Fruit fly (Drosophila melanogaster): ENCODE results near the gene CG9396.

The CG9396 gene

dm6 chr3R:9563240-9563992, 8.0 kb downstream of the CG9396 start, which contains the start of the genes CG9393 and Vps45 (continued):
- peak; percentile 12 for TF ChIP-seq CG33213 (GFP tag; optimal IDR thresholded peaks at IDR 0.05)
- no peak for TF ChIP-seq ro (GFP tag; IDR thresholded peaks at IDR 0.05)
- peak; percentile 78 for TF ChIP-seq CG7928 (GFP tag; optimal IDR thresholded peaks at IDR 0.05)
- peak; percentile 73 for TF ChIP-seq rib (GFP tag; IDR thresholded peaks at IDR 0.05)
- TF ChIP-seq CG14050 (GFP tag; IDR thresholded peaks at IDR 0.05): no peak
- TF ChIP-seq Fer1 (GFP tag; optimal IDR thresholded peaks at IDR 0.05): peak; percentile 59
- peak; percentile 46 for TF ChIP-seq exex (tag; optimal IDR thresholded peaks at IDR 0.05)
- TF ChIP-seq CG18262 (tag; optimal IDR thresholded peaks at IDR 0.05): peak; percentile 53
- no peak for TF ChIP-seq CG10959 (GFP tag; IDR thresholded peaks at IDR 0.05)
- TF ChIP-seq CG17359 (tag; optimal IDR thresholded peaks at IDR 0.05): peak; percentile 41
- no peak for TF ChIP-seq peb (GFP tag; IDR thresholded peaks at IDR 0.05)
- peak; percentile 40; the same call in 1 of the 2 replicates for TF ChIP-seq CG7372 (GFP tag; IDR thresholded peaks at IDR 0.05)
- TF ChIP-seq fu2 (GFP tag; optimal IDR thresholded peaks at IDR 0.05): peak; percentile 71
- TF ChIP-seq CG14860 (GFP tag; IDR thresholded peaks at IDR 0.05; ENCODE audit: partially characterized antibody): peak; percentile 91
- TF ChIP-seq Ravus (GFP tag; IDR thresholded peaks at IDR 0.05): no peak; the same call in 1 of the 2 replicates
- TF ChIP-seq ind (GFP tag; optimal IDR thresholded peaks at IDR 0.05): peak; percentile 74
- 0 out of 3 replicates have a peak, but pooled peaks have one; percentile 23 for TF ChIP-seq croc (GFP tag; conservative IDR thresholded peaks at IDR 0.05)
- TF ChIP-seq CG1529 (GFP tag; optimal IDR thresholded peaks at IDR 0.05): no peak
- peak; percentile 87 for TF ChIP-seq tna (GFP tag; IDR thresholded peaks at IDR 0.05; ENCODE audit: partially characterized antibody)
- peak; percentile 93 for TF ChIP-seq inv (GFP tag; IDR thresholded peaks at IDR 0.05; ENCODE audit: partially characterized antibody)
- peak; percentile 49 for TF ChIP-seq nerfin-1 (tag; optimal IDR thresholded peaks at IDR 0.05)
- TF ChIP-seq Xbp1 (GFP tag; optimal IDR thresholded peaks at IDR 0.05): peak; percentile 71
- TF ChIP-seq sim (GFP tag; IDR thresholded peaks at IDR 0.05): no peak
- no peak for TF ChIP-seq yki (optimal IDR thresholded peaks at IDR 0.05)
- TF ChIP-seq CG17328 (GFP tag; IDR thresholded peaks at IDR 0.05): 0 out of 2 replicates have a peak, but pooled peaks have one; percentile 35
- TF ChIP-seq Vsx1 (GFP tag; optimal IDR thresholded peaks at IDR 0.05): no peak
- no peak for TF ChIP-seq CG8478 (optimal IDR thresholded peaks at IDR 0.05)
- peak; percentile 92 for TF ChIP-seq hbn (GFP tag; IDR thresholded peaks at IDR 0.05; ENCODE audit: partially characterized antibody)
- no peak for TF ChIP-seq cg (GFP tag; optimal IDR thresholded peaks at IDR 0.05)
- peak; percentile 5 for TF ChIP-seq CG17802 (tag; optimal IDR thresholded peaks at IDR 0.05)
- peak; percentile 35 for TF ChIP-seq CG3163 (GFP tag; optimal IDR thresholded peaks at IDR 0.05)
- TF ChIP-seq CG11085 (GFP tag; IDR thresholded peaks at IDR 0.05): peak; percentile 49; the same call in 1 of the 2 replicates
- TF ChIP-seq ems (GFP tag; optimal IDR thresholded peaks at IDR 0.05): peak; percentile 69
- no peak for TF ChIP-seq CG6654 (GFP tag; optimal IDR thresholded peaks at IDR 0.05)
- peak; percentile 57 for TF ChIP-seq CG7786 (GFP tag; optimal IDR thresholded peaks at IDR 0.05)
- no peak for TF ChIP-seq org-1 (GFP tag; optimal IDR thresholded peaks at IDR 0.05)
- TF ChIP-seq oc (tag; optimal IDR thresholded peaks at IDR 0.05): no peak
- peak; percentile 98 for TF ChIP-seq BEAF-32 (GFP tag; optimal IDR thresholded peaks at IDR 0.05)
- peak; percentile 89; the same call in 3 of the 4 replicates for TF ChIP-seq chinmo (GFP tag; IDR thresholded peaks at IDR 0.05; ENCODE audit: partially characterized antibody)
- no peak for TF ChIP-seq fd102C (GFP tag; optimal IDR thresholded peaks at IDR 0.05)
- no peak for TF ChIP-seq jigr1 (GFP tag; IDR thresholded peaks at IDR 0.05)
- peak; percentile 24 for TF ChIP-seq CG10209 (GFP tag; optimal IDR thresholded peaks at IDR 0.05)
- peak; percentile 59 for TF ChIP-seq kni (GFP tag; optimal IDR thresholded peaks at IDR 0.05)
- peak; percentile 48 for TF ChIP-seq Bdp1 (GFP tag; optimal IDR thresholded peaks at IDR 0.05)
- no peak for TF ChIP-seq CG12219 (GFP tag; optimal IDR thresholded peaks at IDR 0.05)
- TF ChIP-seq bsh (GFP tag; optimal IDR thresholded peaks at IDR 0.05): peak in 1 of 2 experiments; percentile 57
- TF ChIP-seq sug (tag; optimal IDR thresholded peaks at IDR 0.05): peak; percentile 83
- TF ChIP-seq Doc3 (GFP tag; IDR thresholded peaks at IDR 0.05; ENCODE audit: partially characterized antibody): peak; percentile 90
- TF ChIP-seq Poxn (GFP tag; IDR thresholded peaks at IDR 0.05): no peak

Measured in whole organism, embryonic.